Fruit fly (Drosophila melanogaster) whole organism, adult: ENCODE measurements around the gene RpS28b.

ENCODE experiments used
- CG12768 ChIP-seq: fragments of 200-800 bp; sonication (Bioruptor generic); optimal IDR thresholded peaks from 2 replicates; lab custom pipeline; 2017; ENCODE audit warnings: missing biosample characterization, missing genetic modification characterization, mild to moderate bottlenecking, moderate library complexity, missing genetic modification reagents
- CG14711 ChIP-seq: fragments of 200-800 bp; sonication (Bioruptor generic); optimal IDR thresholded peaks from 2 replicates; lab custom pipeline; 2018; ENCODE audit warnings: missing biosample characterization, mild to moderate bottlenecking, missing genetic modification characterization, moderate library complexity
- CG5204 ChIP-seq: fragments of 200-800 bp; sonication (Bioruptor generic); optimal IDR thresholded peaks from 2 replicates; lab custom pipeline; 2016; ENCODE audit warnings: missing biosample characterization, missing genetic modification characterization
- CG7101 ChIP-seq: fragments of 200-800 bp; sonication (Bioruptor generic); optimal IDR thresholded peaks from 2 replicates; lab custom pipeline; 2018; ENCODE audit warnings: missing biosample characterization, mild to moderate bottlenecking, missing genetic modification characterization, moderate library complexity
- Crg-1 ChIP-seq: fragments of 200-800 bp; sonication (Bioruptor generic); optimal IDR thresholded peaks from 2 replicates; lab custom pipeline; 2016; ENCODE audit warnings: missing biosample characterization, missing genetic modification characterization
- Mnt ChIP-seq: fragments of 200-800 bp; sonication (Bioruptor generic); optimal IDR thresholded peaks from 2 replicates; lab custom pipeline; 2016; ENCODE audit warnings: missing biosample characterization, mild to moderate bottlenecking, missing genetic modification characterization
- tj ChIP-seq: fragments of 200-800 bp; sonication (Bioruptor generic); optimal IDR thresholded peaks from 3 replicates; lab custom pipeline; 2017; ENCODE audit warnings: missing biosample characterization, mild to moderate bottlenecking, missing genetic modification characterization, moderate library complexity

DNA sequence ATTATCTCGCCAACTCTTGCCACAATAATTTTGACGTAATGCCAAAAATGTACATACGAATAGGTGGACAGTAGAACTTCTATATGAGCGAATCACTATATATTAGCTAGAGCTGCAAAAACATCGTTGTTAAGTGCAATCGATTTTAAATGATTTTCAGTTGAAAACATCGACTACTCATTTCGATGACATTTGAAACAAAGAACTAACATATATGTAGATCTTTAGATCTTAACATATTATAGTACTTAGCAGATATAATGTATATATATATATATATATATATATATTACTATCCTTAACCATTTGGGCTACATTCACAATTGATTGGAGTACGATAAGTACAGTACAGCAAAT, 21.7 kb downstream of the RpS28b start, which contains the start of gene CG42395:
- no peak for TF ChIP-seq CG12768 (GFP tag; lab: Kevin White, UChicago)
- TF ChIP-seq Crg-1 (GFP tag; lab: Kevin White, UChicago): no peak
- no peak for TF ChIP-seq tj (GFP tag; lab: Kevin White, UChicago)
- no peak for TF ChIP-seq CG14711 (tag; lab: Kevin White, UChicago)
- no peak for TF ChIP-seq Mnt (GFP tag; lab: Kevin White, UChicago)
- TF ChIP-seq CG5204: no peak
- TF ChIP-seq CG7101 (tag; lab: Kevin White, UChicago): no peak
